Worm (Caenorhabditis elegans) whole organism, L1 larva: Measurements from ENCODE around the gene F36G3.2.

Source experiments
- C34B4.2 ChIP-seq: sonication (generic microtip); optimal IDR thresholded peaks from 2 replicates; lab custom pipeline; 2017; ENCODE audit warnings: mild to moderate bottlenecking, missing genetic modification characterization, missing compliant biosample characterization
- F16B12.6 ChIP-seq: fragments of 150-350 bp; optimal IDR thresholded peaks from 2 replicates; lab custom pipeline; 2014; ENCODE audit warnings: missing biosample characterization, missing genetic modification characterization
- alr-1 ChIP-seq: fragments of 200-800 bp; sonication (Bioruptor generic); optimal IDR thresholded peaks from 2 replicates; lab custom pipeline; 2018; ENCODE audit warnings: borderline replicate concordance, mild to moderate bottlenecking, missing genetic modification characterization, missing compliant biosample characterization
- ama-1 ChIP-seq: fragments of 150-350 bp; optimal IDR thresholded peaks from 2 replicates; lab custom pipeline; 2014
- ceh-63 ChIP-seq: fragments of 200-800 bp; sonication (Bioruptor generic); optimal IDR thresholded peaks from 2 replicates; lab custom pipeline; 2018; ENCODE audit warnings: mild to moderate bottlenecking, missing genetic modification characterization, missing compliant biosample characterization
- ceh-8 ChIP-seq: fragments of 200-800 bp; sonication (Bioruptor generic); optimal IDR thresholded peaks from 2 replicates; lab custom pipeline; 2018; ENCODE audit warnings: mild to moderate bottlenecking, missing genetic modification characterization, moderate library complexity, missing compliant biosample characterization
- ces-1 ChIP-seq: fragments of 150-350 bp; optimal IDR thresholded peaks from 2 replicates; lab custom pipeline; 2014; ENCODE audit warnings: missing biosample characterization, missing genetic modification reagents, missing genetic modification characterization
- dpl-1 ChIP-seq, 3 experiments: fragments of 150-350 bp in 2 of 3; sonication (generic microtip) in 1 of 3; optimal IDR thresholded peaks; 2 replicates each; lab custom pipeline; 2014 to 2017; ENCODE audit warnings: missing biosample characterization in 3 of 3, missing genetic modification characterization in 3 of 3, missing genetic modification reagents in 3 of 3
- efl-1 ChIP-seq, 4 experiments: fragments of 150-350 bp; optimal IDR thresholded peaks in 3 of 4; peaks in 1 of 4; 1 replicate in 1 of 4; 2 replicates in 3 of 4; lab custom pipeline; 2014; ENCODE audit warnings: missing biosample characterization in 2 of 4, missing genetic modification characterization in 2 of 4, missing genetic modification reagents in 2 of 4
- egl-13 ChIP-seq: sonication (generic microtip); optimal IDR thresholded peaks from 2 replicates; lab custom pipeline; 2016; ENCODE audit warnings: missing genotype, missing genetic modification reagents, missing genetic modification characterization, missing compliant biosample characterization
- elt-2 ChIP-seq: sonication (generic microtip); optimal IDR thresholded peaks from 2 replicates; lab custom pipeline; 2016; ENCODE audit warnings: missing genetic modification characterization, mild to moderate bottlenecking, inconsistent platforms, missing compliant biosample characterization, missing genetic modification reagents
- elt-3 ChIP-seq, 6 experiments: fragments of 150-350 bp in 1 of 6; sonication (generic microtip); optimal IDR thresholded peaks; 2 replicates each; lab custom pipeline; 2017 to 2018; ENCODE audit warnings: missing biosample characterization in 6 of 6, missing genetic modification characterization in 6 of 6, inconsistent platforms in 1 of 6
- ets-5 ChIP-seq: fragments of 200-800 bp; sonication (Bioruptor generic); IDR thresholded peaks from 2 replicates; pipeline ENCODE4 v1.3.6; 2022; ENCODE audit warnings: missing genetic modification characterization, missing compliant biosample characterization
- fos-1 ChIP-seq: fragments of 150-350 bp; optimal IDR thresholded peaks from 2 replicates; lab custom pipeline; 2014; ENCODE audit warnings: missing biosample characterization, missing genetic modification characterization
- grh-1 ChIP-seq: fragments of 200-800 bp; sonication (Bioruptor generic); IDR thresholded peaks from 2 replicates; pipeline ENCODE4 v1.3.6; 2022; ENCODE audit warnings: missing genetic modification reagents, missing genetic modification characterization, missing compliant biosample characterization
- hlh-17 ChIP-seq: fragments of 200-800 bp; sonication (Bioruptor generic); optimal IDR thresholded peaks from 2 replicates; lab custom pipeline; 2018; ENCODE audit warnings: missing genetic modification characterization, mild to moderate bottlenecking, missing compliant biosample characterization, moderate library complexity, borderline replicate concordance
- hlh-4 ChIP-seq: sonication (generic microtip); optimal IDR thresholded peaks from 2 replicates; lab custom pipeline; 2016; ENCODE audit warnings: mild to moderate bottlenecking, missing genetic modification characterization, missing compliant biosample characterization
- isw-1 ChIP-seq: fragments of 200-800 bp; sonication (Bioruptor generic); IDR thresholded peaks from 2 replicates; pipeline ENCODE4 v1.3.6; 2022; ENCODE audit warnings: missing genetic modification characterization, missing compliant biosample characterization
- jun-1 ChIP-seq: fragments of 150-350 bp; optimal IDR thresholded peaks from 2 replicates; lab custom pipeline; 2014; ENCODE audit warnings: missing biosample characterization, missing genetic modification reagents, missing genetic modification characterization
- lin-13 ChIP-seq: fragments of 150-350 bp; optimal IDR thresholded peaks from 2 replicates; lab custom pipeline; 2014; ENCODE audit warnings: missing biosample characterization, missing genetic modification reagents, missing genetic modification characterization
- lin-14 ChIP-seq: fragments of 200-800 bp; sonication (Bioruptor generic); optimal IDR thresholded peaks from 2 replicates; lab custom pipeline; 2018; ENCODE audit warnings: mild to moderate bottlenecking, missing genetic modification characterization, moderate library complexity, missing compliant biosample characterization
- lin-15B ChIP-seq: fragments of 150-350 bp; sonication (generic microtip); optimal IDR thresholded peaks from 3 replicates; lab custom pipeline; 2014; ENCODE audit warnings: missing biosample characterization, missing genetic modification characterization
- lin-35 ChIP-seq, 2 experiments: fragments of 150-350 bp; optimal IDR thresholded peaks; 2 replicates each; lab custom pipeline; 2014; ENCODE audit warnings: missing biosample characterization in 2 of 2, missing genetic modification characterization in 2 of 2, missing genetic modification reagents in 2 of 2
- lir-3 ChIP-seq: sonication (generic microtip); optimal IDR thresholded peaks from 2 replicates; lab custom pipeline; 2016; ENCODE audit warnings: mild to moderate bottlenecking, missing genetic modification characterization, moderate library complexity, missing compliant biosample characterization; ENCODE audit not compliant: poor library complexity
- lsy-2 ChIP-seq, 2 experiments: fragments of 150-350 bp; optimal IDR thresholded peaks; 2 replicates each; lab custom pipeline; 2014; ENCODE audit warnings: missing biosample characterization in 2 of 2, missing genetic modification characterization in 2 of 2
- mab-9 ChIP-seq: fragments of 200-800 bp; sonication (Bioruptor generic); IDR thresholded peaks from 2 replicates; pipeline ENCODE4 v1.3.6; 2022; ENCODE audit warnings: missing genetic modification reagents, missing genetic modification characterization, missing compliant biosample characterization
- mdl-1 ChIP-seq, 2 experiments: fragments of 150-350 bp; optimal IDR thresholded peaks; 2 replicates each; lab custom pipeline; 2014 to 2017; ENCODE audit warnings: missing biosample characterization in 2 of 2, missing genetic modification characterization in 2 of 2, inconsistent platforms in 1 of 2
- mef-2 ChIP-seq: fragments of 150-350 bp; optimal IDR thresholded peaks from 2 replicates; lab custom pipeline; 2014; ENCODE audit warnings: missing biosample characterization, missing genetic modification characterization
- mep-1 ChIP-seq: fragments of 150-350 bp; optimal IDR thresholded peaks from 2 replicates; lab custom pipeline; 2014; ENCODE audit warnings: missing biosample characterization, missing genetic modification characterization
- nhr-11 ChIP-seq: fragments of 150-350 bp; optimal IDR thresholded peaks from 2 replicates; lab custom pipeline; 2014; ENCODE audit warnings: missing biosample characterization, missing genetic modification characterization
- nhr-20 ChIP-seq: sonication (generic microtip); optimal IDR thresholded peaks from 2 replicates; lab custom pipeline; 2016; ENCODE audit warnings: mild to moderate bottlenecking, missing genetic modification characterization, missing compliant biosample characterization
- nhr-237 ChIP-seq: fragments of 150-350 bp; optimal IDR thresholded peaks from 2 replicates; lab custom pipeline; 2014; ENCODE audit warnings: missing biosample characterization, missing genetic modification characterization
- nhr-47 ChIP-seq: sonication (generic microtip); optimal IDR thresholded peaks from 2 replicates; lab custom pipeline; 2016; ENCODE audit warnings: mild to moderate bottlenecking, missing genetic modification characterization, moderate library complexity, missing compliant biosample characterization
- nhr-85 ChIP-seq: sonication (generic microtip); peaks from one replicate; lab custom pipeline; 2016; ENCODE audit warnings: missing genetic modification characterization, inconsistent platforms, missing compliant biosample characterization
- nhr-90 ChIP-seq: sonication (generic microtip); optimal IDR thresholded peaks from 2 replicates; lab custom pipeline; 2016; ENCODE audit warnings: mild to moderate bottlenecking, missing genetic modification characterization, missing compliant biosample characterization; ENCODE audit not compliant: poor library complexity
- pqm-1 ChIP-seq: sonication (generic microtip); optimal IDR thresholded peaks from 3 replicates; lab custom pipeline; 2017; ENCODE audit warnings: missing biosample characterization, missing genetic modification characterization
- snpc-4 ChIP-seq: fragments of 150-350 bp; optimal IDR thresholded peaks from 2 replicates; lab custom pipeline; 2014; ENCODE audit warnings: missing biosample characterization, missing genetic modification characterization
- snu-23 ChIP-seq: sonication (generic microtip); optimal IDR thresholded peaks from 2 replicates; lab custom pipeline; 2016; ENCODE audit warnings: missing genetic modification characterization, missing compliant biosample characterization
- sptf-1 ChIP-seq: fragments of 150-350 bp; optimal IDR thresholded peaks from 2 replicates; lab custom pipeline; 2014; ENCODE audit warnings: missing biosample characterization, missing genetic modification characterization
- swsn-7 ChIP-seq: sonication (generic microtip); optimal IDR thresholded peaks from 2 replicates; lab custom pipeline; 2016; ENCODE audit warnings: missing genetic modification characterization, missing compliant biosample characterization
- tbx-2 ChIP-seq: sonication (generic microtip); optimal IDR thresholded peaks from 2 replicates; lab custom pipeline; 2016; ENCODE audit warnings: missing genetic modification characterization, missing compliant biosample characterization
- tlp-1 ChIP-seq: fragments of 150-350 bp; optimal IDR thresholded peaks from 2 replicates; lab custom pipeline; 2014; ENCODE audit warnings: missing biosample characterization, missing genetic modification characterization
- unc-130 ChIP-seq: fragments of 150-350 bp; optimal IDR thresholded peaks from 2 replicates; lab custom pipeline; 2017; ENCODE audit warnings: missing biosample characterization, missing genetic modification characterization, inconsistent platforms
- unc-62 ChIP-seq: fragments of 150-350 bp; optimal IDR thresholded peaks from 2 replicates; lab custom pipeline; 2014; ENCODE audit warnings: missing biosample characterization, missing genetic modification reagents, missing genetic modification characterization
- unc-86 ChIP-seq: sonication (generic microtip); optimal IDR thresholded peaks from 2 replicates; lab custom pipeline; 2016; ENCODE audit warnings: missing genetic modification characterization, missing compliant biosample characterization
- unc-98 ChIP-seq: fragments of 200-800 bp; sonication (Bioruptor generic); IDR thresholded peaks from 2 replicates; pipeline ENCODE4 v1.3.6; 2022; ENCODE audit warnings: missing genetic modification characterization, missing compliant biosample characterization
- vab-15 ChIP-seq: sonication (generic microtip); optimal IDR thresholded peaks from 2 replicates; lab custom pipeline; 2017; ENCODE audit warnings: missing genotype, mild to moderate bottlenecking, missing genetic modification characterization, missing compliant biosample characterization
- zip-4 ChIP-seq: fragments of 200-800 bp; sonication (Bioruptor generic); optimal IDR thresholded peaks from 2 replicates; lab custom pipeline; 2018; ENCODE audit warnings: mild to moderate bottlenecking, missing genetic modification characterization, moderate library complexity, missing compliant biosample characterization
- ztf-4 ChIP-seq: fragments of 150-350 bp; optimal IDR thresholded peaks from 2 replicates; lab custom pipeline; 2014; ENCODE audit warnings: missing biosample characterization, missing genetic modification characterization

F36G3.2 gene

DNA sequence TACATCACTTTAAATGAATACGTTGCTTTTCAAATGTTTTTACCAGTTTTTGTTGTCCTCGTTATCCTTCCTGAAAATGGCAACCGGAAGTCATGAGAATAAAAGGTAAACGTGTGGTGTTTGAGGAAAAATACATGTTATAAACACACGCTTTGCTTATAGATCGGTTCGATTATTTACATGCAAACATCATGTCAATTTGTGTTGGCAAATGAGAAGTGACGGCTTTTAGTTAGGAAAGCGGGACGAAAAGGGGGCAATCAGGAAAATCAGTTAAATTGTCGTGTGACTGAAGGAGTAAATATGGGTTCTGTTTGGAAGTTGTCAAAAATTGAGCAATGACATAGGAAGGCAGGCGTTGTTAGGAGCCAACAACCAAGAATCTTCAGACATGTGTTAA lies 37.1 kb upstream of the F36G3.2 start, which contains the start of gene rrc-1:
Gene rrc-1, minus strand, starts transcription at position 74 of the 400 bp plus-strand sequence.
- TF ChIP-seq ceh-8 (GFP tag; lab: Kevin White, UChicago) (peak; percentile 76), C34B4.2 (tag; lab: Kevin White, UChicago) (no peak), lir-3 (tag; lab: Kevin White, UChicago) (no peak)

- TF ChIP-seq mab-9 (GFP tag; lab: Robert Waterston, UW) (no peak), elt-2 (peak; percentile 36), hlh-4 (no peak), alr-1 (tag; lab: Kevin White, UChicago) (no peak), ztf-4 (tag; lab: Kevin White, UChicago) (no peak), sptf-1 (tag; lab: Kevin White, UChicago) (no peak), pqm-1 (tag; lab: Kevin White, UChicago) (no peak), snpc-4 (no peak), F16B12.6 (no peak), hlh-17 (GFP tag; lab: Kevin White, UChicago) (no peak), lin-15B (tag; lab: Kevin White, UChicago) (no peak), fos-1 (tag; lab: Kevin White, UChicago) (no peak), unc-130 (tag; lab: Kevin White, UChicago) (peak; percentile 10), snu-23 (GFP tag; lab: Kevin White, UChicago) (peak; percentile 76), ceh-8 (GFP tag; lab: Kevin White, UChicago) (no peak), zip-4 (GFP tag; lab: Kevin White, UChicago) (no peak), jun-1 (tag; lab: Kevin White, UChicago) (peak; percentile 71), ceh-63 (no peak), ces-1 (no peak), swsn-7 (tag; lab: Kevin White, UChicago) (peak; percentile 50), nhr-47 (tag; lab: Kevin White, UChicago) (peak; percentile 29), nhr-237 (tag; lab: Kevin White, UChicago) (no peak), dpl-1 (GFP tag; optimal IDR thresholded peaks at IDR 0.05; lab: Kevin White, UChicago) (peak in 1 of 3 experiments; percentile 5), nhr-11 (tag; lab: Kevin White, UChicago) (no peak), mdl-1 (tag; optimal IDR thresholded peaks at IDR 0.05; lab: Kevin White, UChicago) (no peak), lsy-2 (tag; optimal IDR thresholded peaks at IDR 0.05; lab: Kevin White, UChicago) (peak; percentile 27 to 67), mep-1 (tag; lab: Kevin White, UChicago) (peak; percentile 62), nhr-85 (tag; lab: Kevin White, UChicago) (peak; percentile 45), grh-1 (no peak), lin-14 (peak; percentile 89), tbx-2 (peak; percentile 45), ets-5 (GFP tag; lab: Robert Waterston, UW) (no peak), efl-1 (optimal IDR thresholded peaks at IDR 0.05; lab: Kevin White, UChicago) (peak in 1 of 2 experiments; percentile 51), efl-1 (GFP tag; optimal IDR thresholded peaks at IDR 0.05 in 1 of 2; lab: Kevin White, UChicago) (peak in 1 of 2 experiments; percentile 47), elt-3 (tag; optimal IDR thresholded peaks at IDR 0.05; lab: Kevin White, UChicago) (no peak), tlp-1 (tag; lab: Kevin White, UChicago) (no peak), nhr-90 (tag; lab: Kevin White, UChicago) (peak; percentile 33), vab-15 (tag; lab: Kevin White, UChicago) (no peak), egl-13 (tag; lab: Kevin White, UChicago) (no peak), nhr-20 (tag; lab: Kevin White, UChicago) (peak; percentile 64), ama-1 (no peak), mef-2 (tag; lab: Kevin White, UChicago) (no peak), lin-35 (GFP tag; optimal IDR thresholded peaks at IDR 0.05; lab: Kevin White, UChicago) (peak; percentile 36 to 60), unc-86 (tag; lab: Kevin White, UChicago) (no peak), lin-13 (GFP tag; lab: Kevin White, UChicago) (no peak), unc-62 (GFP tag; lab: Kevin White, UChicago) (no peak), isw-1 (no peak), unc-98 (GFP tag; lab: Robert Waterston, UW) (no peak)
These were observed 28.7 kb upstream of the F36G3.2 start for ce11 chrX:9822606-9823264.
